Worm (Caenorhabditis elegans) whole organism, L2 larva: ENCODE data around the gene nhr-196.

Experiments used
- lin-13 ChIP-seq: fragments of 150-350 bp; optimal IDR thresholded peaks from 2 replicates; lab custom pipeline; 2014; ENCODE audit warnings: missing biosample characterization, missing genetic modification reagents, missing genetic modification characterization
- lin-39 ChIP-seq: fragments of 150-350 bp; optimal IDR thresholded peaks from 2 replicates; lab custom pipeline; 2014; ENCODE audit warnings: missing biosample characterization, missing genetic modification reagents, missing genetic modification characterization
- mbf-1 ChIP-seq: sonication (generic microtip); optimal IDR thresholded peaks from 2 replicates; lab custom pipeline; 2017; ENCODE audit warnings: missing biosample characterization, missing genetic modification characterization
- nhr-21 ChIP-seq: fragments of 150-350 bp; optimal IDR thresholded peaks from 2 replicates; lab custom pipeline; 2014; ENCODE audit warnings: missing biosample characterization, missing genetic modification characterization

Gene nhr-196

ce11 chrV:15735720-15736119 lies 50.2 kb downstream of the nhr-196 start, which contains the start of gene str-27:
TSS of gene str-27 (minus strand) at chrV:15735820.
- TF ChIP-seq lin-39 (tag; lab: Kevin White, UChicago), result no peak
- no peak for TF ChIP-seq nhr-21 (tag; lab: Kevin White, UChicago)
- TF ChIP-seq mbf-1 (tag; lab: Kevin White, UChicago), result no peak
- TF ChIP-seq lin-13 (GFP tag; lab: Kevin White, UChicago), result no peak
